Worm (Caenorhabditis elegans) whole organism, late embryonic: ENCODE results near the gene F13A7.7.

Experiments used
- T23F11.4 ChIP-seq: fragments of 200-800 bp; sonication (Bioruptor generic); optimal IDR thresholded peaks from 2 replicates; lab custom pipeline; 2018; ENCODE audit warnings: mild to moderate bottlenecking, missing genetic modification characterization, missing compliant biosample characterization
- ceh-48 ChIP-seq: sonication (generic microtip); optimal IDR thresholded peaks from 2 replicates; lab custom pipeline; 2016; ENCODE audit warnings: missing genetic modification characterization, inconsistent platforms, missing compliant biosample characterization
- nhr-11 ChIP-seq: fragments of 150-350 bp; optimal IDR thresholded peaks from 2 replicates; lab custom pipeline; 2014; ENCODE audit warnings: missing biosample characterization, missing genetic modification characterization
- sox-2 ChIP-seq: fragments of 200-800 bp; sonication (Bioruptor generic); IDR thresholded peaks from 2 replicates; pipeline ENCODE4 v1.3.6; 2022; ENCODE audit warnings: missing genetic modification reagents, missing genetic modification characterization, missing compliant biosample characterization
- tbx-2 ChIP-seq: sonication (generic microtip); optimal IDR thresholded peaks from 2 replicates; lab custom pipeline; 2016; ENCODE audit warnings: missing genetic modification characterization, missing compliant biosample characterization
- unc-86 ChIP-seq: sonication (generic microtip); optimal IDR thresholded peaks from 2 replicates; lab custom pipeline; 2016; ENCODE audit warnings: missing genetic modification characterization, missing compliant biosample characterization
- ztf-16 ChIP-seq: sonication (generic microtip); optimal IDR thresholded peaks from 2 replicates; lab custom pipeline; 2017; ENCODE audit warnings: missing genetic modification characterization, missing compliant biosample characterization

ce11 chrV:16356798-16357197 lies 26.8 kb downstream of the F13A7.7 start:
- TF ChIP-seq nhr-11 (tag; lab: Kevin White, UChicago) (no peak), tbx-2 (no peak), sox-2 (no peak), ceh-48 (tag; lab: Kevin White, UChicago) (no peak), T23F11.4 (GFP tag; lab: Kevin White, UChicago) (no peak), ztf-16 (tag; lab: Kevin White, UChicago) (no peak), unc-86 (tag; lab: Kevin White, UChicago) (no peak)
